Worm (Caenorhabditis elegans): Measurements from ENCODE around the gene D2096.13.

D2096.13 gene

DNA sequence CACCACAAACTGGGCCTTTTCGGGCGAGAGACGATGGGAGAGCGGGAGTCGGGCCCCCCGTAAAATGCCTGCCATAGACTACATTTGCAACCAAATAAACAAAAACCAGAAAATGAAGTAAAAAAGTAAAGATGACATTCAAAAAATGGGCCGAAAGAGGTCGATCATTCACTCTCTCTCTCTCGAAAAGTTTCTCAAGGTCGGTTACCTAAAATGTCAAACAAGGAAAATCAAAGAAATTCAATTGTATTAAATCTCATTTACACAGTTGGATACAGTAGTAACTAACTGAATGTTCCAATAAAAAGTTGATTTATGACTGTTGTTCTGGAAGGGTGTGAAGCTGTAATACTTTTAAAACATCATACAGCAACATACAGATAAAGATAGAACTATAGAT, 39.6 kb downstream of the D2096.13 start:
- TF ChIP-seq tbx-37 (GFP tag; conservative IDR thresholded peaks at IDR 0.05), result no peak
- TF ChIP-seq ama-1 (optimal IDR thresholded peaks at IDR 0.05), result no peak
- TF ChIP-seq scrt-1 (GFP tag; IDR thresholded peaks at IDR 0.05), result no peak
- no peak for TF ChIP-seq sea-1 (GFP tag; conservative IDR thresholded peaks at IDR 0.05)
- no peak for TF ChIP-seq hnd-1 (tag; optimal IDR thresholded peaks at IDR 0.05)
- no peak for TF ChIP-seq hmg-4 (GFP tag; optimal IDR thresholded peaks at IDR 0.05)
- no peak for TF ChIP-seq flt-1 (GFP tag; IDR thresholded peaks at IDR 0.05)
- no peak for TF ChIP-seq B0310.2 (tag; optimal IDR thresholded peaks at IDR 0.05)
- no peak for TF ChIP-seq ets-7 (tag; optimal IDR thresholded peaks at IDR 0.05)
- no peak for TF ChIP-seq F13C5.2 (tag; optimal IDR thresholded peaks at IDR 0.05)
- TF ChIP-seq ceh-13 (GFP tag; optimal IDR thresholded peaks at IDR 0.05), result no peak

DNA sequence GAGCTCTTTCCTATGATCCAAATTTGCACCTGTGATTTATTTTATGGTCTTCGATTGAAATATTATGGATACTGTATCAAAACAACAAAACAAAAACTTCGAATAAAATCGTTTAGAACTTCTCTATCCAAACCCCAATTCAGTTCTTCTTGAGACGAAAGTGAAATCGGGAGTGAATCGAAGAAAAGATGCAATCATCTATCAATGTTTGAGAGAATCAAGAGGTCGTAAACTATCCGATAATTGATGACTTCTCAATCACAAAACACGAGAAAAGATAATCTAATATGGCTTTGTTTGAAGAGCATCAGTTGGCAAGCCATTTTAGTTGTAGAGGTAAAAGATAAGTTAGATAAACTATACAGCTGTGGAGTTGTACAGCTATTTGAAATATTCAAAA, 40.6 kb downstream of the D2096.13 start:
- no peak for TF ChIP-seq tra-4 (tag; optimal IDR thresholded peaks at IDR 0.05)
- TF ChIP-seq hmg-4 (GFP tag; optimal IDR thresholded peaks at IDR 0.05), result no peak
- TF ChIP-seq ceh-13 (GFP tag; optimal IDR thresholded peaks at IDR 0.05), result no peak
- no peak for TF ChIP-seq tbx-37 (GFP tag; conservative IDR thresholded peaks at IDR 0.05)
- no peak for TF ChIP-seq ceh-36 (tag; optimal IDR thresholded peaks at IDR 0.05)
- TF ChIP-seq B0310.2 (tag; optimal IDR thresholded peaks at IDR 0.05), result no peak
- TF ChIP-seq scrt-1 (GFP tag; IDR thresholded peaks at IDR 0.05), result no peak
- TF ChIP-seq tbx-11 (GFP tag; IDR thresholded peaks at IDR 0.05), result no peak
- no peak for TF ChIP-seq hnd-1 (tag; optimal IDR thresholded peaks at IDR 0.05)
- TF ChIP-seq sea-1 (GFP tag; conservative IDR thresholded peaks at IDR 0.05), result no peak
- no peak for TF ChIP-seq aly-1 (tag; optimal IDR thresholded peaks at IDR 0.05)
- TF ChIP-seq hmbx-1 (tag; optimal IDR thresholded peaks at IDR 0.05), result no peak

DNA sequence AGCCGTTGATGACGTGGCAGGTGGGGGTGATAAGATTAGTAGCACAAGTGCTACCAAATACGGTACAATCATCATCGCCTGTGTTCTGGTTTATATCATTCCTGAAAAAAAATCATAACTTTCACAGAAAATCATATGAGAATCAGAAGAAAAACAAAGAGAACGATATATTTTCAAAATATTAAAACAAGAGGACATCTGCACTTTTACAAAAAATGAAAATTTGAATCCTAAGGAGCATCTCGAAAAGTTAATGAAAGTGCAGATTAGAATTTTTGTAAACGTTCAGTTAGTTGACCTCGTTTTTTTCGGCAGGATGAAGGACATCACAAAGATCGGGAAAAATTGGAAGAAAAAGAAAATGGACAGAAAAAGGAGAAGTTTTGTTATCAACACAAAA, 45.5 kb downstream of the D2096.13 start, which contains the start of gene F35H10.10:
TSS of gene F35H10.10 (minus strand) at position 101 of the 400 bp plus-strand sequence.
- TF ChIP-seq tbx-11 (GFP tag; IDR thresholded peaks at IDR 0.05), result no peak
- TF ChIP-seq pes-1 (GFP tag; IDR thresholded peaks at IDR 0.05), result no peak
- TF ChIP-seq aly-1 (tag; optimal IDR thresholded peaks at IDR 0.05), result no peak
- no peak for TF ChIP-seq flt-1 (GFP tag; IDR thresholded peaks at IDR 0.05)
- TF ChIP-seq tra-4 (tag; optimal IDR thresholded peaks at IDR 0.05), result no peak
- no peak for TF ChIP-seq sea-1 (GFP tag; conservative IDR thresholded peaks at IDR 0.05)
- no peak for TF ChIP-seq ceh-36 (tag; optimal IDR thresholded peaks at IDR 0.05)
- TF ChIP-seq tbx-37 (GFP tag; conservative IDR thresholded peaks at IDR 0.05), result no peak
- TF ChIP-seq ama-1 (optimal IDR thresholded peaks at IDR 0.05), result no peak
- no peak for TF ChIP-seq ceh-13 (GFP tag; optimal IDR thresholded peaks at IDR 0.05)
- no peak for TF ChIP-seq B0310.2 (tag; optimal IDR thresholded peaks at IDR 0.05)
- no peak for TF ChIP-seq ets-7 (tag; optimal IDR thresholded peaks at IDR 0.05)
- no peak for TF ChIP-seq hmbx-1 (tag; optimal IDR thresholded peaks at IDR 0.05)
- TF ChIP-seq F13C5.2 (tag; optimal IDR thresholded peaks at IDR 0.05), result no peak
- no peak for TF ChIP-seq hnd-1 (tag; optimal IDR thresholded peaks at IDR 0.05)

DNA sequence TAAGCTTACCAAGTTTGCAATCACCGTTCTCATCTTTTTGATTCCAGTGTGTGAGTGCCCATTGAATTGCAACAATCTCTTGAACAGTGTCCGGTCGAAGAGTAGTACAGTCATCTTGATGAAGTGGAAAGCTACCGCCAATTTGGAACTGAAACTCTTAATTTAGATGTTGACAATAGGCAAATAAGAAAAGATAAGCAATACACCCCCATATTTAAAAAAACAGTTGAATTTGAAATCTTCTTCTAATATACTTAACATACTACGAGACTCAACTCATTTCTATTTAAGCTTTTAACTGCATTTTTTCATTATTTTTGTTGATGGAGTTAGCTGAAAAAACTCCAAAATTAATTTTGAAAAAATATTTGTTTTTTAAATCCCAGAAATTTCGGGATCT, 46.3 kb downstream of the D2096.13 start:
- TF ChIP-seq ceh-36 (tag; optimal IDR thresholded peaks at IDR 0.05), result no peak
- TF ChIP-seq flt-1 (GFP tag; IDR thresholded peaks at IDR 0.05), result no peak
- no peak for TF ChIP-seq tbx-37 (GFP tag; conservative IDR thresholded peaks at IDR 0.05)
- no peak for TF ChIP-seq B0310.2 (tag; optimal IDR thresholded peaks at IDR 0.05)
- TF ChIP-seq tbx-11 (GFP tag; IDR thresholded peaks at IDR 0.05), result no peak
- TF ChIP-seq ets-7 (tag; optimal IDR thresholded peaks at IDR 0.05), result no peak
- no peak for TF ChIP-seq sea-1 (GFP tag; conservative IDR thresholded peaks at IDR 0.05)
- TF ChIP-seq hnd-1 (tag; optimal IDR thresholded peaks at IDR 0.05), result no peak
- TF ChIP-seq hmg-4 (GFP tag; optimal IDR thresholded peaks at IDR 0.05), result no peak
- no peak for TF ChIP-seq scrt-1 (GFP tag; IDR thresholded peaks at IDR 0.05)
- no peak for TF ChIP-seq ceh-13 (GFP tag; optimal IDR thresholded peaks at IDR 0.05)
- TF ChIP-seq pes-1 (GFP tag; IDR thresholded peaks at IDR 0.05), result no peak
- no peak for TF ChIP-seq F13C5.2 (tag; optimal IDR thresholded peaks at IDR 0.05)
- no peak for TF ChIP-seq tra-4 (tag; optimal IDR thresholded peaks at IDR 0.05)
- TF ChIP-seq ama-1 (optimal IDR thresholded peaks at IDR 0.05), result no peak
- no peak for TF ChIP-seq hmbx-1 (tag; optimal IDR thresholded peaks at IDR 0.05)
- TF ChIP-seq aly-1 (tag; optimal IDR thresholded peaks at IDR 0.05), result no peak
